Worm (Caenorhabditis elegans): ENCODE measurements around the gene gln-5.

ce11 chrIV:17291629-17292199, 18.3 kb upstream of the gln-5 start, which contains the start of the genes T28F3.11 and slc-17.4:
- no peak for TF ChIP-seq pha-4 (tag; optimal IDR thresholded peaks at IDR 0.05)
- no peak for TF ChIP-seq unc-120 (tag; optimal IDR thresholded peaks at IDR 0.05; ENCODE audit: poor library complexity, severe bottlenecking)
- TF ChIP-seq unc-62 (GFP tag; optimal IDR thresholded peaks at IDR 0.05): no peak
- TF ChIP-seq nhr-28 (tag; optimal IDR thresholded peaks at IDR 0.05): no peak
- no peak for TF ChIP-seq ztf-11 (tag; optimal IDR thresholded peaks at IDR 0.05)
- no peak for TF ChIP-seq unc-39 (tag; optimal IDR thresholded peaks at IDR 0.05)
- TF ChIP-seq nhr-76 (tag; optimal IDR thresholded peaks at IDR 0.05): no peak
- no peak for TF ChIP-seq snpc-4 (tag; optimal IDR thresholded peaks at IDR 0.05)
- no peak for TF ChIP-seq ceh-39 (tag; optimal IDR thresholded peaks at IDR 0.05)

All from whole organism, mixed stage, embryonic.